Fruit fly (Drosophila melanogaster) whole organism, embryonic: ENCODE results near the gene eIF4E5.

Experiments
- CG10366 ChIP-seq: fragments of 200-800 bp; sonication (Bioruptor generic); IDR thresholded peaks from 2 replicates; pipeline ENCODE4 v1.3.6; 2022; ENCODE audit warnings: missing biosample characterization, missing genetic modification characterization
- CG10979 ChIP-seq: fragments of 200-800 bp; sonication (Bioruptor generic); optimal IDR thresholded peaks from 2 replicates; lab custom pipeline; 2018; ENCODE audit warnings: missing biosample characterization, mild to moderate bottlenecking, missing genetic modification characterization, moderate library complexity
- CG12071 ChIP-seq: fragments of 200-800 bp; sonication (Bioruptor generic); optimal IDR thresholded peaks from 3 replicates; lab custom pipeline; 2018; ENCODE audit warnings: missing biosample characterization, mild to moderate bottlenecking, missing genetic modification characterization
- CG12236 ChIP-seq: fragments of 200-800 bp; sonication (Bioruptor generic); optimal IDR thresholded peaks from 2 replicates; lab custom pipeline; 2016; ENCODE audit warnings: missing biosample characterization, missing genetic modification characterization
- CG13287 ChIP-seq: fragments of 200-800 bp; sonication (Bioruptor generic); IDR thresholded peaks from 2 replicates; pipeline ENCODE4 v1.3.6; 2022; ENCODE audit warnings: missing biosample characterization, missing genetic modification characterization; ENCODE audit not compliant: partially characterized antibody
- CG14710 ChIP-seq: fragments of 200-800 bp; sonication (Bioruptor generic); optimal IDR thresholded peaks from 3 replicates; lab custom pipeline; 2019; ENCODE audit warnings: missing biosample characterization, mild to moderate bottlenecking, missing genetic modification characterization, moderate library complexity
- CG14860 ChIP-seq: fragments of 200-800 bp; sonication (Bioruptor generic); IDR thresholded peaks from 3 replicates; pipeline ENCODE4 v1.3.6; 2022; ENCODE audit warnings: missing biosample characterization, missing genetic modification characterization; ENCODE audit not compliant: partially characterized antibody
- CG15479 ChIP-seq: fragments of 200-800 bp; sonication (Bioruptor generic); optimal IDR thresholded peaks from 3 replicates; lab custom pipeline; 2019; ENCODE audit warnings: missing biosample characterization, mild to moderate bottlenecking, missing genetic modification characterization, moderate library complexity
- CG16863 ChIP-seq: fragments of 200-800 bp; sonication (Bioruptor generic); optimal IDR thresholded peaks from 3 replicates; lab custom pipeline; 2016; ENCODE audit warnings: missing biosample characterization, missing genetic modification characterization
- CG17829 ChIP-seq: fragments of 200-800 bp; optimal IDR thresholded peaks from 2 replicates; lab custom pipeline; 2019; ENCODE audit warnings: missing biosample characterization, mild to moderate bottlenecking, missing genetic modification characterization, moderate library complexity
- CG18476 ChIP-seq: fragments of 200-800 bp; sonication (Bioruptor generic); optimal IDR thresholded peaks from 2 replicates; lab custom pipeline; 2016; ENCODE audit warnings: missing biosample characterization, mild to moderate bottlenecking, missing genetic modification characterization
- CG2678 ChIP-seq: fragments of 200-800 bp; sonication (Bioruptor generic); optimal IDR thresholded peaks from 3 replicates; lab custom pipeline; 2019; ENCODE audit warnings: missing biosample characterization, mild to moderate bottlenecking, missing genetic modification characterization, moderate library complexity
- CG31388 ChIP-seq: fragments of 200-800 bp; sonication (Bioruptor generic); optimal IDR thresholded peaks from 2 replicates; lab custom pipeline; 2016; ENCODE audit warnings: missing biosample characterization, missing genetic modification characterization
- CG32767 ChIP-seq: fragments of 200-800 bp; sonication (Bioruptor generic); IDR thresholded peaks from 2 replicates; pipeline ENCODE4 v1.3.6; 2022; ENCODE audit warnings: missing biosample characterization, missing genetic modification characterization
- CG3281 ChIP-seq: fragments of 200-800 bp; sonication (Bioruptor generic); optimal IDR thresholded peaks from 3 replicates; lab custom pipeline; 2017; ENCODE audit warnings: missing biosample characterization, mild to moderate bottlenecking, missing genetic modification characterization
- CG4328 ChIP-seq: fragments of 200-800 bp; sonication (Bioruptor generic); optimal IDR thresholded peaks from 3 replicates; lab custom pipeline; 2017; ENCODE audit warnings: missing biosample characterization, missing genetic modification reagents, missing genetic modification characterization
- CG5953 ChIP-seq: fragments of 200-800 bp; sonication (Bioruptor generic); IDR thresholded peaks from 2 replicates; pipeline ENCODE4 v1.3.6; 2022; ENCODE audit warnings: missing biosample characterization, missing genetic modification characterization
- Dad ChIP-seq: fragments of 200-800 bp; sonication (Bioruptor generic); optimal IDR thresholded peaks from 3 replicates; lab custom pipeline; 2016; ENCODE audit warnings: missing biosample characterization, missing genetic modification characterization
- Dip3 ChIP-seq: fragments of 200-800 bp; sonication (Bioruptor generic); optimal IDR thresholded peaks from 3 replicates; lab custom pipeline; 2016; ENCODE audit warnings: missing biosample characterization, missing genetic modification characterization
- HLH3B ChIP-seq: fragments of 200-800 bp; sonication (Bioruptor generic); IDR thresholded peaks from 2 replicates; pipeline ENCODE4 v1.3.6; 2022; ENCODE audit warnings: missing biosample characterization, missing genetic modification characterization
- Hmr ChIP-seq: fragments of 200-800 bp; sonication (Bioruptor generic); optimal IDR thresholded peaks from 3 replicates; lab custom pipeline; 2017; ENCODE audit warnings: mild to moderate bottlenecking, missing biosample characterization, missing genetic modification reagents, missing genetic modification characterization
- Hr51 ChIP-seq, 2 experiments: fragments of 200-800 bp; sonication (Bioruptor generic); optimal IDR thresholded peaks; 2 replicates in 1 of 2; 3 replicates in 1 of 2; lab custom pipeline; 2016 to 2018; ENCODE audit warnings: missing biosample characterization in 2 of 2, missing genetic modification characterization in 2 of 2, mild to moderate bottlenecking in 1 of 2, moderate library complexity in 1 of 2
- Lim3 ChIP-seq: fragments of 200-800 bp; sonication (Bioruptor generic); IDR thresholded peaks from 2 replicates; pipeline ENCODE4 v1.3.6; 2022; ENCODE audit warnings: missing biosample characterization, missing genetic modification characterization
- Mrtf ChIP-seq: fragments of 200-800 bp; sonication (Bioruptor generic); IDR thresholded peaks from 3 replicates; pipeline ENCODE4 v1.3.6; 2022; ENCODE audit warnings: missing biosample characterization, missing genetic modification characterization
- Oli ChIP-seq: fragments of 200-800 bp; sonication (Bioruptor generic); optimal IDR thresholded peaks from 2 replicates; lab custom pipeline; 2018; ENCODE audit warnings: missing biosample characterization, mild to moderate bottlenecking, missing genetic modification characterization, moderate library complexity
- Optix ChIP-seq: fragments of 200-800 bp; sonication (Bioruptor generic); IDR thresholded peaks from 3 replicates; pipeline ENCODE4 v1.3.6; 2022; ENCODE audit warnings: missing biosample characterization, missing genetic modification characterization
- Six4 ChIP-seq: fragments of 200-800 bp; sonication (Bioruptor generic); optimal IDR thresholded peaks from 2 replicates; lab custom pipeline; 2016; ENCODE audit warnings: missing biosample characterization, missing genetic modification characterization
- Trl ChIP-seq, 3 experiments: fragments of >200 bp in 2 of 3; fragments of 200-800 bp in 1 of 3; sonication (Bioruptor generic) in 1 of 3; optimal IDR thresholded peaks; 2 replicates in 1 of 3; 3 replicates in 2 of 3; lab custom pipeline; 2016 to 2017; ENCODE audit warnings: missing biosample characterization in 1 of 3, missing genetic modification characterization in 1 of 3
- YL-1 ChIP-seq: fragments of 200-800 bp; sonication (Bioruptor generic); optimal IDR thresholded peaks from 3 replicates; lab custom pipeline; 2017; ENCODE audit warnings: missing biosample characterization, mild to moderate bottlenecking, missing genetic modification characterization
- ap ChIP-seq: fragments of 200-800 bp; sonication (Bioruptor generic); IDR thresholded peaks from 2 replicates; pipeline ENCODE4 v1.3.6; 2022; ENCODE audit warnings: missing biosample characterization, missing genetic modification characterization
- bowl ChIP-seq: fragments of 200-800 bp; sonication (Bioruptor generic); IDR thresholded peaks from 2 replicates; pipeline ENCODE4 v1.3.6; 2022; ENCODE audit warnings: missing biosample characterization, missing genetic modification characterization
- cg ChIP-seq: fragments of 200-800 bp; sonication (Bioruptor generic); optimal IDR thresholded peaks from 3 replicates; lab custom pipeline; 2019; ENCODE audit warnings: missing biosample characterization, mild to moderate bottlenecking, missing genetic modification characterization, moderate library complexity
- crp ChIP-seq, 2 experiments: fragments of 200-800 bp; sonication (Bioruptor generic); optimal IDR thresholded peaks; 2 replicates in 1 of 2; 3 replicates in 1 of 2; lab custom pipeline; 2017; ENCODE audit warnings: missing biosample characterization in 2 of 2, missing genetic modification characterization in 2 of 2, mild to moderate bottlenecking in 1 of 2, moderate library complexity in 1 of 2
- dan ChIP-seq: fragments of 200-800 bp; sonication (Bioruptor generic); IDR thresholded peaks from 2 replicates; pipeline ENCODE4 v1.3.6; 2022; ENCODE audit warnings: missing biosample characterization, missing genetic modification characterization
- dm ChIP-seq: fragments of 200-800 bp; sonication (Bioruptor generic); optimal IDR thresholded peaks from 3 replicates; lab custom pipeline; 2016; ENCODE audit warnings: missing biosample characterization, missing genetic modification characterization
- ftz-f1 ChIP-seq: fragments of 200-800 bp; sonication (Bioruptor generic); optimal IDR thresholded peaks from 2 replicates; lab custom pipeline; 2016; ENCODE audit warnings: missing biosample characterization, missing genetic modification characterization
- gce ChIP-seq: fragments of 200-800 bp; sonication (Bioruptor generic); IDR thresholded peaks from 3 replicates; pipeline ENCODE4 v1.3.6; 2022; ENCODE audit warnings: missing biosample characterization, missing genetic modification characterization
- gcm2 ChIP-seq: fragments of 200-800 bp; sonication (Bioruptor generic); optimal IDR thresholded peaks from 2 replicates; lab custom pipeline; 2016; ENCODE audit warnings: missing biosample characterization, missing genetic modification characterization
- gsb ChIP-seq: fragments of 200-800 bp; sonication (Bioruptor generic); IDR thresholded peaks from 2 replicates; pipeline ENCODE4 v1.3.6; 2022; ENCODE audit warnings: missing biosample characterization, missing genetic modification characterization
- hkb ChIP-seq, 2 experiments: fragments of 200-800 bp in 1 of 2; fragments of >200 bp in 1 of 2; sonication (Bioruptor generic) in 1 of 2; IDR thresholded peaks in 1 of 2; optimal IDR thresholded peaks in 1 of 2; 2 replicates each; pipeline versions ENCODE4 v1.3.6 to Lab custom; 2017 to 2022; ENCODE audit warnings: missing biosample characterization in 1 of 2, missing genetic modification characterization in 1 of 2
- inv ChIP-seq: fragments of 200-800 bp; sonication (Bioruptor generic); IDR thresholded peaks from 2 replicates; pipeline ENCODE4 v1.3.6; 2022; ENCODE audit warnings: missing biosample characterization, missing genetic modification characterization; ENCODE audit not compliant: partially characterized antibody
- jigr1 ChIP-seq: fragments of 200-800 bp; sonication (Bioruptor generic); IDR thresholded peaks from 3 replicates; pipeline ENCODE4 v1.3.6; 2022; ENCODE audit warnings: missing biosample characterization, missing genetic modification characterization
- kay ChIP-seq: fragments of 200-800 bp; sonication (Bioruptor generic); optimal IDR thresholded peaks from 2 replicates; lab custom pipeline; 2016; ENCODE audit warnings: missing biosample characterization, missing genetic modification characterization
- phol ChIP-seq: fragments of 200-800 bp; sonication (Bioruptor generic); optimal IDR thresholded peaks from 3 replicates; lab custom pipeline; 2018; ENCODE audit warnings: missing biosample characterization, mild to moderate bottlenecking, missing genetic modification characterization, moderate library complexity
- sim ChIP-seq: fragments of 200-800 bp; sonication (Bioruptor generic); IDR thresholded peaks from 2 replicates; pipeline ENCODE4 v1.3.6; 2022; ENCODE audit warnings: missing biosample characterization, missing genetic modification characterization
- ssp ChIP-seq: fragments of 200-800 bp; sonication (Bioruptor generic); IDR thresholded peaks from 2 replicates; pipeline ENCODE4 v1.3.6; 2022; ENCODE audit warnings: missing biosample characterization, missing genetic modification characterization
- tll ChIP-seq, 2 experiments: fragments of 200-800 bp in 1 of 2; fragments of >200 bp in 1 of 2; sonication (Bioruptor generic) in 1 of 2; optimal IDR thresholded peaks; 2 replicates each; lab custom pipeline; 2017 to 2019; ENCODE audit warnings: missing biosample characterization in 2 of 2, missing genetic modification characterization in 2 of 2, mild to moderate bottlenecking in 1 of 2, moderate library complexity in 1 of 2
- tx ChIP-seq: fragments of 200-800 bp; sonication (Bioruptor generic); optimal IDR thresholded peaks from 2 replicates; lab custom pipeline; 2016; ENCODE audit warnings: missing biosample characterization, missing genetic modification characterization

Gene eIF4E5

dm6 chr3L:7862238-7863022 is 32.2 kb upstream of the eIF4E5 start (continued):
- TF ChIP-seq Mrtf (GFP tag; lab: Robert Waterston, UW) (0 out of 3 replicates have a peak, but pooled peaks have one; percentile 6), bowl (GFP tag; lab: Robert Waterston, UW) (no peak), dan (GFP tag; lab: Robert Waterston, UW) (no peak), dm (GFP tag; lab: Kevin White, UChicago) (no peak), CG14710 (no peak), Dip3 (GFP tag; lab: Kevin White, UChicago) (no peak), CG16863 (GFP tag; lab: Kevin White, UChicago) (no peak), CG14860 (GFP tag; lab: Robert Waterston, UW) (no peak), CG13287 (GFP tag; lab: Robert Waterston, UW) (no peak), Six4 (GFP tag; lab: Kevin White, UChicago) (peak; percentile 16), hkb (optimal IDR thresholded peaks at IDR 0.05; lab: Kevin White, UChicago) (no peak), hkb (GFP tag; IDR thresholded peaks at IDR 0.05; lab: Robert Waterston, UW) (0 out of 2 replicates have a peak, but pooled peaks have one; percentile 16), gce (GFP tag; lab: Robert Waterston, UW) (no peak), CG2678 (tag; lab: Kevin White, UChicago) (peak; percentile 48), Hmr (GFP tag; lab: Kevin White, UChicago) (peak; percentile 42), Trl (optimal IDR thresholded peaks at IDR 0.05; lab: Kevin White, UChicago) (no peak), Trl (GFP tag; optimal IDR thresholded peaks at IDR 0.05; lab: Kevin White, UChicago) (no peak), CG17829 (tag; lab: Kevin White, UChicago) (no peak), jigr1 (GFP tag; lab: Robert Waterston, UW) (no peak), Dad (GFP tag; lab: Kevin White, UChicago) (no peak), sim (GFP tag; lab: Robert Waterston, UW) (no peak), CG18476 (no peak), ftz-f1 (GFP tag; lab: Kevin White, UChicago) (no peak), gcm2 (GFP tag; lab: Kevin White, UChicago) (no peak), tx (GFP tag; lab: Kevin White, UChicago) (no peak), ap (GFP tag; lab: Robert Waterston, UW) (0 out of 2 replicates have a peak, but pooled peaks have one; percentile 12), kay (GFP tag; lab: Kevin White, UChicago) (no peak), CG3281 (GFP tag; lab: Kevin White, UChicago) (peak; percentile 45), tll (GFP tag; optimal IDR thresholded peaks at IDR 0.05; lab: Kevin White, UChicago) (no peak), CG12071 (GFP tag; lab: Kevin White, UChicago) (no peak), CG5953 (GFP tag; lab: Robert Waterston, UW) (no peak), CG15479 (GFP tag; lab: Kevin White, UChicago) (no peak), YL-1 (GFP tag; lab: Kevin White, UChicago) (no peak), CG12236 (GFP tag; lab: Kevin White, UChicago) (no peak), CG4328 (GFP tag; lab: Kevin White, UChicago) (no peak), CG10366 (GFP tag; lab: Robert Waterston, UW) (peak; percentile 24; the same call in 1 of the 2 replicates), Lim3 (GFP tag; lab: Robert Waterston, UW) (no peak), inv (no peak), gsb (GFP tag; lab: Robert Waterston, UW) (no peak), Oli (peak; percentile 66), HLH3B (0 out of 2 replicates have a peak, but pooled peaks have one; percentile 43), CG32767 (GFP tag; lab: Robert Waterston, UW) (0 out of 2 replicates have a peak, but pooled peaks have one; percentile 35), cg (GFP tag; lab: Kevin White, UChicago) (no peak), CG31388 (no peak), phol (tag; lab: Kevin White, UChicago) (peak; percentile 21), CG10979 (no peak), crp (GFP tag; optimal IDR thresholded peaks at IDR 0.05; lab: Kevin White, UChicago) (no peak), ssp (0 out of 2 replicates have a peak, but pooled peaks have one; percentile 20), Optix (no peak), Hr51 (GFP tag; optimal IDR thresholded peaks at IDR 0.05; lab: Kevin White, UChicago) (peak in 1 of 2 experiments; percentile 40)
